Worm (Caenorhabditis elegans) whole organism, mixed stage, embryonic: ENCODE measurements around the gene pmt-1.

ENCODE experiments used
- blmp-1 ChIP-seq: fragments of 150-350 bp; optimal IDR thresholded peaks from 2 replicates; lab custom pipeline; 2014; ENCODE audit warnings: missing biosample characterization, missing genetic modification characterization
- elt-1 ChIP-seq: sonication (generic microtip); optimal IDR thresholded peaks from 2 replicates; lab custom pipeline; 2017; ENCODE audit warnings: missing genetic modification characterization, mild to moderate bottlenecking, missing compliant biosample characterization, antibody characterized with exemption, moderate library complexity, borderline replicate concordance; ENCODE audit not compliant: insufficient read depth
- ham-2 ChIP-seq: fragments of 200-800 bp; sonication (Bioruptor generic); optimal IDR thresholded peaks from 2 replicates; lab custom pipeline; 2018; ENCODE audit warnings: mild to moderate bottlenecking, missing genetic modification characterization, missing compliant biosample characterization
- nhr-76 ChIP-seq: sonication (generic microtip); optimal IDR thresholded peaks from 2 replicates; lab custom pipeline; 2017; ENCODE audit warnings: missing biosample characterization, missing genetic modification characterization
- sptf-1 ChIP-seq: sonication (generic microtip); optimal IDR thresholded peaks from 2 replicates; lab custom pipeline; 2017; ENCODE audit warnings: mild to moderate bottlenecking, missing genetic modification characterization, moderate library complexity, missing compliant biosample characterization
- unc-120 ChIP-seq: sonication (generic microtip); optimal IDR thresholded peaks from 2 replicates; lab custom pipeline; 2017; ENCODE audit warnings: missing genetic modification characterization, missing compliant biosample characterization; ENCODE audit not compliant: poor library complexity, severe bottlenecking
- unc-62 ChIP-seq: fragments of 150-350 bp; optimal IDR thresholded peaks from 2 replicates; lab custom pipeline; 2014; ENCODE audit warnings: missing biosample characterization, missing genetic modification reagents, missing genetic modification characterization

ce11 chrII:5229596-5229995 is 52.7 kb downstream of the pmt-1 start, which contains the start of gene EGAP2.2:
- TF ChIP-seq ham-2 (GFP tag; lab: Kevin White, UChicago) (no peak), elt-1 (tag; lab: Kevin White, UChicago) (no peak), unc-62 (no peak), blmp-1 (tag; lab: Kevin White, UChicago) (no peak), unc-120 (tag; lab: Kevin White, UChicago) (no peak), nhr-76 (tag; lab: Kevin White, UChicago) (no peak), sptf-1 (tag; lab: Kevin White, UChicago) (no peak)
